Fruit fly (Drosophila melanogaster) whole organism, embryonic: ENCODE measurements around the gene CG31548.
A peak's percentile ranks its signal among the peaks of the same experiment; 100 is the strongest.

Experiments
- Atf-2 ChIP-seq: fragments of 200-800 bp; sonication (Bioruptor generic); optimal IDR thresholded peaks from 2 replicates; lab custom pipeline; 2016; ENCODE audit warnings: missing biosample characterization, missing genetic modification characterization
- CG10366 ChIP-seq: fragments of 200-800 bp; sonication (Bioruptor generic); IDR thresholded peaks from 2 replicates; pipeline ENCODE4 v1.3.6; 2022; ENCODE audit warnings: missing biosample characterization, missing genetic modification characterization
- CG12071 ChIP-seq: fragments of 200-800 bp; sonication (Bioruptor generic); optimal IDR thresholded peaks from 3 replicates; lab custom pipeline; 2018; ENCODE audit warnings: missing biosample characterization, mild to moderate bottlenecking, missing genetic modification characterization
- CG12299 ChIP-seq: fragments of 200-800 bp; sonication (Bioruptor generic); optimal IDR thresholded peaks from 2 replicates; lab custom pipeline; 2018; ENCODE audit warnings: missing biosample characterization, mild to moderate bottlenecking, missing genetic modification characterization
- CG12391 ChIP-seq: fragments of 200-800 bp; sonication (Bioruptor generic); optimal IDR thresholded peaks from 3 replicates; lab custom pipeline; 2018; ENCODE audit warnings: missing biosample characterization, mild to moderate bottlenecking, missing genetic modification characterization, moderate library complexity
- CG14014 ChIP-seq: fragments of 200-800 bp; sonication (Bioruptor generic); IDR thresholded peaks from 2 replicates; pipeline ENCODE4 v1.3.6; 2022; ENCODE audit warnings: missing biosample characterization, missing genetic modification characterization
- CG1529 ChIP-seq: fragments of 200-800 bp; sonication (Bioruptor generic); optimal IDR thresholded peaks from 3 replicates; lab custom pipeline; 2018; ENCODE audit warnings: missing biosample characterization, missing genetic modification characterization
- CG15696 ChIP-seq: fragments of 200-800 bp; sonication (Bioruptor generic); optimal IDR thresholded peaks from 2 replicates; lab custom pipeline; 2019; ENCODE audit warnings: missing biosample characterization, mild to moderate bottlenecking, missing genetic modification characterization, moderate library complexity
- CG1602 ChIP-seq: fragments of 200-800 bp; sonication (Bioruptor generic); optimal IDR thresholded peaks from 3 replicates; lab custom pipeline; 2016; ENCODE audit warnings: missing biosample characterization, missing genetic modification characterization
- CG18764 ChIP-seq: fragments of 200-800 bp; sonication (Bioruptor generic); optimal IDR thresholded peaks from 3 replicates; lab custom pipeline; 2016; ENCODE audit warnings: missing biosample characterization, missing genetic modification characterization
- CG2129 ChIP-seq: fragments of 200-800 bp; sonication (Bioruptor generic); IDR thresholded peaks from 2 replicates; pipeline ENCODE4 v1.3.6; 2022; ENCODE audit warnings: missing biosample characterization, missing genetic modification characterization; ENCODE audit not compliant: partially characterized antibody
- CG3065 ChIP-seq: fragments of 200-800 bp; sonication (Bioruptor generic); optimal IDR thresholded peaks from 2 replicates; lab custom pipeline; 2016; ENCODE audit warnings: missing biosample characterization, missing genetic modification characterization
- CG32532 ChIP-seq: fragments of 200-800 bp; sonication (Bioruptor generic); IDR thresholded peaks from 2 replicates; pipeline ENCODE4 v1.3.6; 2022; ENCODE audit warnings: missing biosample characterization, missing genetic modification characterization
- CG33557 ChIP-seq: fragments of 200-800 bp; sonication (Bioruptor generic); optimal IDR thresholded peaks from 2 replicates; lab custom pipeline; 2019; ENCODE audit warnings: missing biosample characterization, mild to moderate bottlenecking, missing genetic modification characterization, moderate library complexity
- CG4617 ChIP-seq: fragments of 200-800 bp; sonication (Bioruptor generic); optimal IDR thresholded peaks from 3 replicates; lab custom pipeline; 2016; ENCODE audit warnings: missing biosample characterization, missing genetic modification characterization, borderline replicate concordance
- CG4707 ChIP-seq: fragments of 200-800 bp; sonication (Bioruptor generic); optimal IDR thresholded peaks from 2 replicates; lab custom pipeline; 2018; ENCODE audit warnings: missing biosample characterization, mild to moderate bottlenecking, missing genetic modification characterization, moderate library complexity
- CG4730 ChIP-seq: fragments of 200-800 bp; sonication (Bioruptor generic); IDR thresholded peaks from 2 replicates; pipeline ENCODE4 v1.3.6; 2022; ENCODE audit warnings: missing biosample characterization, missing genetic modification characterization
- CG6765 ChIP-seq: fragments of 200-800 bp; sonication (Bioruptor generic); optimal IDR thresholded peaks from 3 replicates; lab custom pipeline; 2017; ENCODE audit warnings: missing biosample characterization, mild to moderate bottlenecking, missing genetic modification characterization
- CG7963 ChIP-seq: fragments of 200-800 bp; sonication (Bioruptor generic); IDR thresholded peaks from 3 replicates; pipeline ENCODE4 v1.3.6; 2022; ENCODE audit warnings: missing biosample characterization, missing genetic modification characterization; ENCODE audit not compliant: partially characterized antibody
- CG7987 ChIP-seq: fragments of 200-800 bp; sonication (Bioruptor generic); optimal IDR thresholded peaks from 2 replicates; lab custom pipeline; 2018; ENCODE audit warnings: missing biosample characterization, mild to moderate bottlenecking, missing genetic modification characterization, moderate library complexity
- D ChIP-seq, 2 experiments: fragments of 200-800 bp in 1 of 2; fragments of >200 bp in 1 of 2; sonication (Bioruptor generic) in 1 of 2; optimal IDR thresholded peaks; 2 replicates in 1 of 2; 3 replicates in 1 of 2; lab custom pipeline; 2017; ENCODE audit warnings: mild to moderate bottlenecking in 1 of 2, missing biosample characterization in 1 of 2, missing genetic modification characterization in 1 of 2, missing genetic modification reagents in 1 of 2
- Doc3 ChIP-seq: fragments of 200-800 bp; sonication (Bioruptor generic); IDR thresholded peaks from 3 replicates; pipeline ENCODE4 v1.3.6; 2022; ENCODE audit warnings: missing biosample characterization, missing genetic modification characterization; ENCODE audit not compliant: partially characterized antibody
- Ets97D ChIP-seq: fragments of 200-800 bp; sonication (Bioruptor generic); optimal IDR thresholded peaks from 3 replicates; lab custom pipeline; 2016; ENCODE audit warnings: missing biosample characterization, missing genetic modification characterization
- Fer1 ChIP-seq: fragments of 200-800 bp; sonication (Bioruptor generic); optimal IDR thresholded peaks from 2 replicates; lab custom pipeline; 2017; ENCODE audit warnings: missing biosample characterization, mild to moderate bottlenecking, missing genetic modification characterization
- HLH3B ChIP-seq: fragments of 200-800 bp; sonication (Bioruptor generic); IDR thresholded peaks from 2 replicates; pipeline ENCODE4 v1.3.6; 2022; ENCODE audit warnings: missing biosample characterization, missing genetic modification characterization
- HmgD ChIP-seq: fragments of 200-800 bp; sonication (Bioruptor generic); optimal IDR thresholded peaks from 3 replicates; lab custom pipeline; 2016; ENCODE audit warnings: missing biosample characterization, missing genetic modification characterization
- Hmx ChIP-seq: fragments of 200-800 bp; sonication (Bioruptor generic); optimal IDR thresholded peaks from 2 replicates; lab custom pipeline; 2016; ENCODE audit warnings: missing biosample characterization, missing genetic modification characterization
- Jarid2 ChIP-seq: fragments of 200-800 bp; sonication (Bioruptor generic); optimal IDR thresholded peaks from 3 replicates; lab custom pipeline; 2017; ENCODE audit warnings: mild to moderate bottlenecking, missing biosample characterization, missing genetic modification reagents, missing genetic modification characterization
- MESR4 ChIP-seq: fragments of 200-800 bp; sonication (Bioruptor generic); optimal IDR thresholded peaks from 2 replicates; lab custom pipeline; 2018; ENCODE audit warnings: missing biosample characterization, mild to moderate bottlenecking, missing genetic modification characterization, moderate library complexity
- Meics ChIP-seq: fragments of 200-800 bp; sonication (Bioruptor generic); optimal IDR thresholded peaks from 2 replicates; lab custom pipeline; 2017; ENCODE audit warnings: missing biosample characterization, mild to moderate bottlenecking, missing genetic modification characterization
- NC2α ChIP-seq: fragments of 200-800 bp; sonication (Bioruptor generic); optimal IDR thresholded peaks from 2 replicates; lab custom pipeline; 2016; ENCODE audit warnings: missing biosample characterization, missing genetic modification characterization
- Nf-YC ChIP-seq: fragments of 200-800 bp; optimal IDR thresholded peaks from 3 replicates; lab custom pipeline; 2019; ENCODE audit warnings: missing biosample characterization, mild to moderate bottlenecking, missing genetic modification characterization, moderate library complexity
- Optix ChIP-seq: fragments of 200-800 bp; sonication (Bioruptor generic); IDR thresholded peaks from 3 replicates; pipeline ENCODE4 v1.3.6; 2022; ENCODE audit warnings: missing biosample characterization, missing genetic modification characterization
- Poxn ChIP-seq: fragments of 200-800 bp; sonication (Bioruptor generic); IDR thresholded peaks from 2 replicates; pipeline ENCODE4 v1.3.6; 2022; ENCODE audit warnings: missing biosample characterization, missing genetic modification characterization
- Ssrp ChIP-seq: fragments of 200-800 bp; sonication (Bioruptor generic); optimal IDR thresholded peaks from 2 replicates; lab custom pipeline; 2018; ENCODE audit warnings: missing biosample characterization, mild to moderate bottlenecking, missing genetic modification characterization, moderate library complexity
- Vsx1 ChIP-seq: fragments of 200-800 bp; sonication (Bioruptor generic); optimal IDR thresholded peaks from 2 replicates; lab custom pipeline; 2017; ENCODE audit warnings: missing biosample characterization, mild to moderate bottlenecking, missing genetic modification characterization, missing genetic modification reagents
- ara ChIP-seq: fragments of 200-800 bp; sonication (Bioruptor generic); IDR thresholded peaks from 2 replicates; pipeline ENCODE4 v1.3.6; 2022; ENCODE audit warnings: missing biosample characterization, missing genetic modification characterization
- croc ChIP-seq: fragments of 200-800 bp; sonication (Bioruptor generic); conservative IDR thresholded peaks from 3 replicates; pipeline ENCODE4 v1.3.6; 2022; ENCODE audit warnings: missing biosample characterization, missing genetic modification characterization
- gce ChIP-seq: fragments of 200-800 bp; sonication (Bioruptor generic); IDR thresholded peaks from 3 replicates; pipeline ENCODE4 v1.3.6; 2022; ENCODE audit warnings: missing biosample characterization, missing genetic modification characterization
- luna ChIP-seq: fragments of 200-800 bp; sonication (Bioruptor generic); optimal IDR thresholded peaks from 2 replicates; lab custom pipeline; 2016; ENCODE audit warnings: missing biosample characterization, missing genetic modification characterization
- nau ChIP-seq: fragments of 200-800 bp; sonication (Bioruptor generic); optimal IDR thresholded peaks from 3 replicates; lab custom pipeline; 2017; ENCODE audit warnings: missing biosample characterization, mild to moderate bottlenecking, missing genetic modification characterization, missing genetic modification reagents
- ro ChIP-seq: fragments of 200-800 bp; sonication (Bioruptor generic); IDR thresholded peaks from 2 replicates; pipeline ENCODE4 v1.3.6; 2022; ENCODE audit warnings: missing biosample characterization, missing genetic modification characterization
- run ChIP-seq: fragments of 200-800 bp; sonication (Bioruptor generic); optimal IDR thresholded peaks from 3 replicates; lab custom pipeline; 2018; ENCODE audit warnings: missing biosample characterization, mild to moderate bottlenecking, missing genetic modification characterization
- seq ChIP-seq: fragments of 200-800 bp; sonication (Bioruptor generic); IDR thresholded peaks from 2 replicates; pipeline ENCODE4 v1.3.6; 2022; ENCODE audit warnings: missing biosample characterization, missing genetic modification characterization
- ssp ChIP-seq: fragments of 200-800 bp; sonication (Bioruptor generic); IDR thresholded peaks from 2 replicates; pipeline ENCODE4 v1.3.6; 2022; ENCODE audit warnings: missing biosample characterization, missing genetic modification characterization
- tin ChIP-seq: fragments of 200-800 bp; sonication (Bioruptor generic); optimal IDR thresholded peaks from 3 replicates; lab custom pipeline; 2016; ENCODE audit warnings: missing biosample characterization, missing genetic modification characterization
- tll ChIP-seq, 2 experiments: fragments of 200-800 bp in 1 of 2; fragments of >200 bp in 1 of 2; sonication (Bioruptor generic) in 1 of 2; optimal IDR thresholded peaks; 2 replicates each; lab custom pipeline; 2017 to 2019; ENCODE audit warnings: missing biosample characterization in 2 of 2, missing genetic modification characterization in 2 of 2, mild to moderate bottlenecking in 1 of 2, moderate library complexity in 1 of 2
- trh ChIP-seq: fragments of 200-800 bp; sonication (Bioruptor generic); optimal IDR thresholded peaks from 2 replicates; lab custom pipeline; 2016; ENCODE audit warnings: missing biosample characterization, missing genetic modification characterization
- usp ChIP-seq: fragments of >200 bp; optimal IDR thresholded peaks from 2 replicates; lab custom pipeline; 2017; ENCODE audit warnings: missing biosample characterization, missing genetic modification characterization

CG31548 gene

DNA sequence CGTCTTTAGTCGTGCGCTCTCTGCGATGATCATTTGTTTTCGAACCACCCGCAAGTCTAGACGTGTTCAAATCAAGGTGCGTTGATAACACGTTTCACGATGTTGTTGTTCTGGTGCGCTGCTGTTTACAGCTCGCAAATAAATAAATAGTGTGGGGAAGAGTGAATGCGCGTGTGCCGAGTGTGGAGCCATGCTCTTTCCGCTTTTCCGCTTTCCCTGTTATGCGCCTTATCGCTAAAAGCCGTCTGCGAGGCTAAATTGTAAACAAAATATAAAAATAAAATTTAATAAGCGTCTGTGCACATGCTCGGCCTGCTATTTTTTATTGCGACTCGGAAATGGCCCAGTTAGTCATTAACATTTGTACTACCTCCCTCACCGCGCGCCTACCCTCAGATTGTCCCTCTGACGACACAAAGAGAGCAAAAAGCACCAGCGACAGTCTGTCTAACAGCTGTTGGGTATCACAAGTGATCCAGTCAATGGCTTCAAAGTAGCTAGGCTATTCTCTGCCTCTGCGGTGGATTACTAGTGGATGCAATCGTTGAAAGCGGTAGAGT, 36.1 kb upstream of the CG31548 start (continued):
- TF ChIP-seq Doc3 (GFP tag; lab: Robert Waterston, UW): no peak
- TF ChIP-seq gce: peak; percentile 74; the same call in 2 of the 3 replicates
- TF ChIP-seq HmgD (GFP tag; lab: Kevin White, UChicago): peak; percentile 11
- TF ChIP-seq Ets97D: peak; percentile 26
- peak; percentile 94 for TF ChIP-seq CG12071 (GFP tag; lab: Kevin White, UChicago)
- TF ChIP-seq CG14014 (GFP tag; lab: Robert Waterston, UW): peak; percentile 61; the same call in 1 of the 2 replicates
- TF ChIP-seq Vsx1 (GFP tag; lab: Kevin White, UChicago): peak; percentile 88
- no peak for TF ChIP-seq Hmx (GFP tag; lab: Kevin White, UChicago)
- peak; percentile 46; the same call in 1 of the 3 replicates for TF ChIP-seq Optix (GFP tag; lab: Robert Waterston, UW)
- TF ChIP-seq CG7987 (GFP tag; lab: Kevin White, UChicago): peak; percentile 97
- peak; percentile 93 for TF ChIP-seq CG4707 (GFP tag; lab: Kevin White, UChicago)
- peak; percentile 48; the same call in 1 of the 2 replicates for TF ChIP-seq seq (GFP tag; lab: Robert Waterston, UW)
- TF ChIP-seq CG3065 (GFP tag; lab: Kevin White, UChicago): peak; percentile 55
- peak; percentile 35; the same call in 1 of the 2 replicates for TF ChIP-seq CG32532 (GFP tag; lab: Robert Waterston, UW)
- TF ChIP-seq luna: peak; percentile 0
- no peak; the same call in 1 of the 2 replicates for TF ChIP-seq CG10366 (GFP tag; lab: Robert Waterston, UW)
- TF ChIP-seq HLH3B (GFP tag; lab: Robert Waterston, UW): peak; percentile 64; the same call in 1 of the 2 replicates
- TF ChIP-seq Nf-YC (tag; lab: Kevin White, UChicago): no peak
- no peak for TF ChIP-seq Ssrp
- TF ChIP-seq CG12391 (tag; lab: Kevin White, UChicago): peak; percentile 38
- TF ChIP-seq Meics: peak; percentile 83
- TF ChIP-seq NC2α (GFP tag; lab: Kevin White, UChicago): peak; percentile 58
- peak; percentile 75 for TF ChIP-seq run (tag; lab: Kevin White, UChicago)
- no peak for TF ChIP-seq CG7963 (GFP tag; lab: Robert Waterston, UW)
- peak; percentile 34 for TF ChIP-seq tin
- TF ChIP-seq Atf-2 (GFP tag; lab: Kevin White, UChicago): peak; percentile 33
- TF ChIP-seq CG4730 (GFP tag; lab: Robert Waterston, UW): peak; percentile 16; the same call in 1 of the 2 replicates
- TF ChIP-seq tll (GFP tag; optimal IDR thresholded peaks at IDR 0.05; lab: Kevin White, UChicago): no peak
- peak; percentile 91 for TF ChIP-seq CG12299
- peak; percentile 93 for TF ChIP-seq Fer1 (GFP tag; lab: Kevin White, UChicago)
- TF ChIP-seq D (optimal IDR thresholded peaks at IDR 0.05; lab: Kevin White, UChicago): no peak
- TF ChIP-seq D (GFP tag; optimal IDR thresholded peaks at IDR 0.05; lab: Kevin White, UChicago): peak; percentile 74
- no peak for TF ChIP-seq ssp (GFP tag; lab: Robert Waterston, UW)
- TF ChIP-seq CG18764 (GFP tag; lab: Kevin White, UChicago): peak; percentile 74
- TF ChIP-seq trh: peak; percentile 50
- TF ChIP-seq CG1602 (GFP tag; lab: Kevin White, UChicago): peak; percentile 27
- TF ChIP-seq Poxn (GFP tag; lab: Robert Waterston, UW): no peak
- no peak for TF ChIP-seq usp (GFP tag; lab: Kevin White, UChicago)
- TF ChIP-seq CG4617 (GFP tag; lab: Kevin White, UChicago): peak; percentile 25
- TF ChIP-seq MESR4 (GFP tag; lab: Kevin White, UChicago): peak; percentile 42
- peak; percentile 89 for TF ChIP-seq CG33557
- peak; percentile 87 for TF ChIP-seq CG1529
- TF ChIP-seq ro (GFP tag; lab: Robert Waterston, UW): no peak
- TF ChIP-seq nau (GFP tag; lab: Kevin White, UChicago): no peak
- peak; percentile 65 for TF ChIP-seq Jarid2 (GFP tag; lab: Kevin White, UChicago)
- TF ChIP-seq croc: no peak
- TF ChIP-seq ara: peak; percentile 66
- TF ChIP-seq CG15696 (tag; lab: Kevin White, UChicago): peak; percentile 80
- TF ChIP-seq CG2129 (GFP tag; lab: Robert Waterston, UW): no peak
- TF ChIP-seq CG6765 (GFP tag; lab: Kevin White, UChicago): peak; percentile 54
